Worm (Caenorhabditis elegans) whole organism, young adult: ENCODE results near the gene moc-1.

ENCODE experiments used
- B0261.1 ChIP-seq: sonication (generic microtip); optimal IDR thresholded peaks from 2 replicates; lab custom pipeline; 2016; ENCODE audit warnings: mild to moderate bottlenecking, missing genetic modification characterization, moderate library complexity, missing compliant biosample characterization
- C06A6.2 ChIP-seq: fragments of 200-800 bp; sonication (Bioruptor generic); conservative IDR thresholded peaks from 2 replicates; pipeline ENCODE4 v1.3.6; 2022; ENCODE audit warnings: missing genetic modification characterization, missing compliant biosample characterization
- F37B4.10 ChIP-seq: fragments of 200-800 bp; sonication (Bioruptor generic); IDR thresholded peaks from 2 replicates; pipeline ENCODE4 v1.3.6; 2022; ENCODE audit warnings: missing genetic modification characterization, missing compliant biosample characterization
- F49E8.2 ChIP-seq: sonication (generic microtip); optimal IDR thresholded peaks from 3 replicates; lab custom pipeline; 2017; ENCODE audit warnings: missing genetic modification characterization, mild to moderate bottlenecking, missing compliant biosample characterization, antibody characterized with exemption, moderate library complexity; ENCODE audit not compliant: insufficient read depth
- F55B11.4 ChIP-seq: sonication (generic microtip); optimal IDR thresholded peaks from 2 replicates; lab custom pipeline; 2016; ENCODE audit warnings: missing compliant biosample characterization, missing genetic modification characterization, borderline replicate concordance; ENCODE audit not compliant: insufficient read depth
- F57C9.4 ChIP-seq: sonication (generic microtip); optimal IDR thresholded peaks from 2 replicates; lab custom pipeline; 2017; ENCODE audit warnings: mild to moderate bottlenecking, missing genetic modification characterization, missing compliant biosample characterization
- K11D2.4 ChIP-seq: fragments of 200-800 bp; sonication (Bioruptor generic); IDR thresholded peaks from 2 replicates; pipeline ENCODE4 v1.3.6; 2022; ENCODE audit warnings: missing genetic modification reagents, missing genetic modification characterization, missing compliant biosample characterization
- T07F8.4 ChIP-seq: sonication (generic microtip); optimal IDR thresholded peaks from 2 replicates; lab custom pipeline; 2016; ENCODE audit warnings: mild to moderate bottlenecking, missing genetic modification characterization, moderate library complexity, missing compliant biosample characterization
- Y53G8AR.9 ChIP-seq: fragments of 200-800 bp; sonication (Bioruptor generic); conservative IDR thresholded peaks from 2 replicates; pipeline ENCODE4 v1.3.6; 2022; ENCODE audit warnings: missing genetic modification reagents, missing genetic modification characterization, missing compliant biosample characterization
- akir-1 ChIP-seq: fragments of 200-800 bp; sonication (Bioruptor generic); optimal IDR thresholded peaks from 2 replicates; lab custom pipeline; 2018; ENCODE audit warnings: mild to moderate bottlenecking, missing genetic modification characterization, moderate library complexity, missing compliant biosample characterization
- attf-3 ChIP-seq: fragments of 200-800 bp; sonication (Bioruptor generic); conservative IDR thresholded peaks from 2 replicates; pipeline ENCODE4 v1.3.6; 2022; ENCODE audit warnings: missing genetic modification reagents, missing genetic modification characterization, missing compliant biosample characterization
- attf-5 ChIP-seq: fragments of 200-800 bp; sonication (Bioruptor generic); optimal IDR thresholded peaks from 2 replicates; lab custom pipeline; 2018; ENCODE audit warnings: mild to moderate bottlenecking, missing genetic modification characterization, missing compliant biosample characterization
- attf-6 ChIP-seq: fragments of 200-800 bp; sonication (Bioruptor generic); IDR thresholded peaks from 2 replicates; pipeline ENCODE4 v1.3.6; 2022; ENCODE audit warnings: missing genetic modification reagents, missing genetic modification characterization, missing compliant biosample characterization
- bed-1 ChIP-seq: fragments of 200-800 bp; sonication (Bioruptor generic); IDR thresholded peaks from 2 replicates; pipeline ENCODE4 v1.3.6; 2022; ENCODE audit warnings: missing genetic modification reagents, missing genetic modification characterization, missing compliant biosample characterization
- ceh-79 ChIP-seq: sonication (generic microtip); optimal IDR thresholded peaks from 2 replicates; lab custom pipeline; 2017; ENCODE audit warnings: mild to moderate bottlenecking, missing genetic modification characterization, missing compliant biosample characterization
- chd-7 ChIP-seq: sonication (generic microtip); optimal IDR thresholded peaks from 2 replicates; lab custom pipeline; 2016; ENCODE audit warnings: mild to moderate bottlenecking, missing genetic modification characterization, moderate library complexity, missing compliant biosample characterization
- dox-1 ChIP-seq: fragments of 200-800 bp; sonication (Bioruptor generic); IDR thresholded peaks from 2 replicates; pipeline ENCODE4 v1.3.6; 2022; ENCODE audit warnings: missing genetic modification reagents, missing genetic modification characterization, missing compliant biosample characterization
- ekl-4 ChIP-seq: fragments of 200-800 bp; sonication (Bioruptor generic); IDR thresholded peaks from 2 replicates; pipeline ENCODE4 v1.3.6; 2022; ENCODE audit warnings: missing genetic modification reagents, missing genetic modification characterization, missing compliant biosample characterization
- gei-17 ChIP-seq: fragments of 200-800 bp; sonication (Bioruptor generic); optimal IDR thresholded peaks from 2 replicates; lab custom pipeline; 2018; ENCODE audit warnings: mild to moderate bottlenecking, missing genetic modification characterization, missing compliant biosample characterization
- him-1 ChIP-seq: sonication (generic microtip); optimal IDR thresholded peaks from 2 replicates; lab custom pipeline; 2016; ENCODE audit warnings: missing genotype, missing genetic modification reagents, missing genetic modification characterization, missing compliant biosample characterization
- hmg-1.2 ChIP-seq: fragments of 200-800 bp; sonication (Bioruptor generic); IDR thresholded peaks from 2 replicates; pipeline ENCODE4 v1.3.6; 2022; ENCODE audit warnings: missing genetic modification reagents, missing genetic modification characterization, missing compliant biosample characterization
- hmg-20 ChIP-seq: fragments of 200-800 bp; sonication (Bioruptor generic); IDR thresholded peaks from 2 replicates; pipeline ENCODE4 v1.3.6; 2022; ENCODE audit warnings: missing genetic modification reagents, missing genetic modification characterization, missing compliant biosample characterization
- hrde-1 ChIP-seq: sonication (generic microtip); optimal IDR thresholded peaks from 2 replicates; lab custom pipeline; 2016; ENCODE audit warnings: missing genetic modification characterization, mild to moderate bottlenecking, missing compliant biosample characterization, moderate library complexity, missing genotype, missing genetic modification reagents, borderline replicate concordance
- let-526 ChIP-seq: fragments of 200-800 bp; sonication (Bioruptor generic); IDR thresholded peaks from 2 replicates; pipeline ENCODE4 v1.3.6; 2022; ENCODE audit warnings: missing genetic modification reagents, missing genetic modification characterization, missing compliant biosample characterization
- lin-35 ChIP-seq, 3 experiments: fragments of 150-350 bp in 2 of 3; sonication (generic microtip) in 1 of 3; optimal IDR thresholded peaks; 2 replicates each; lab custom pipeline; 2014 to 2018; ENCODE audit warnings: missing biosample characterization in 3 of 3, missing genetic modification characterization in 3 of 3, missing genetic modification reagents in 3 of 3
- lin-54 ChIP-seq: fragments of 200-800 bp; sonication (Bioruptor generic); optimal IDR thresholded peaks from 2 replicates; lab custom pipeline; 2018; ENCODE audit warnings: mild to moderate bottlenecking, missing genetic modification characterization, missing compliant biosample characterization
- lir-1 ChIP-seq: fragments of 200-800 bp; sonication (Bioruptor generic); conservative IDR thresholded peaks from 2 replicates; pipeline ENCODE4 v1.3.6; 2022; ENCODE audit warnings: missing genetic modification reagents, missing genetic modification characterization, missing compliant biosample characterization
- lsl-1 ChIP-seq: fragments of 200-800 bp; sonication (Bioruptor generic); optimal IDR thresholded peaks from 2 replicates; lab custom pipeline; 2018; ENCODE audit warnings: mild to moderate bottlenecking, missing genetic modification characterization, moderate library complexity, missing compliant biosample characterization
- lsy-27 ChIP-seq: sonication (generic microtip); optimal IDR thresholded peaks from 2 replicates; lab custom pipeline; 2017; ENCODE audit warnings: missing genetic modification characterization, mild to moderate bottlenecking, missing compliant biosample characterization, antibody characterized with exemption, missing genotype, borderline replicate concordance; ENCODE audit not compliant: insufficient read depth
- madf-10 ChIP-seq: sonication (generic microtip); optimal IDR thresholded peaks from 2 replicates; lab custom pipeline; 2016; ENCODE audit warnings: mild to moderate bottlenecking, missing genetic modification characterization, missing compliant biosample characterization
- madf-3 ChIP-seq: fragments of 200-800 bp; sonication (Bioruptor generic); IDR thresholded peaks from 2 replicates; pipeline ENCODE4 v1.3.6; 2022; ENCODE audit warnings: missing genetic modification reagents, missing genetic modification characterization, missing compliant biosample characterization
- mes-4 ChIP-seq: sonication (generic microtip); optimal IDR thresholded peaks from 2 replicates; lab custom pipeline; 2016; ENCODE audit warnings: missing genotype, missing genetic modification characterization, missing compliant biosample characterization
- mxl-1 ChIP-seq: sonication (generic microtip); optimal IDR thresholded peaks from 2 replicates; lab custom pipeline; 2016; ENCODE audit warnings: missing genetic modification characterization, missing compliant biosample characterization
- nhr-179 ChIP-seq: sonication (generic microtip); optimal IDR thresholded peaks from 2 replicates; lab custom pipeline; 2016; ENCODE audit warnings: mild to moderate bottlenecking, missing genetic modification characterization, missing compliant biosample characterization
- pbrm-1 ChIP-seq: fragments of 200-800 bp; sonication (Bioruptor generic); IDR thresholded peaks from 2 replicates; pipeline ENCODE4 v1.3.6; 2022; ENCODE audit warnings: missing genetic modification reagents, missing genetic modification characterization, missing compliant biosample characterization
- rcor-1 ChIP-seq: fragments of 200-800 bp; sonication (Bioruptor generic); IDR thresholded peaks from 2 replicates; pipeline ENCODE4 v1.3.6; 2022; ENCODE audit warnings: missing genetic modification reagents, missing genetic modification characterization, missing compliant biosample characterization
- repo-1 ChIP-seq: sonication (generic microtip); optimal IDR thresholded peaks from 2 replicates; lab custom pipeline; 2017; ENCODE audit warnings: mild to moderate bottlenecking, missing genetic modification characterization, missing compliant biosample characterization
- snpc-1.3 ChIP-seq: sonication (generic microtip); optimal IDR thresholded peaks from 2 replicates; lab custom pipeline; 2017; ENCODE audit warnings: missing genetic modification characterization, mild to moderate bottlenecking, missing compliant biosample characterization, antibody characterized with exemption, moderate library complexity, missing genotype, missing genetic modification reagents; ENCODE audit not compliant: insufficient read depth
- snpc-4 ChIP-seq, 5 experiments: fragments of 150-350 bp in 1 of 5; sonication (generic microtip) in 4 of 5; optimal IDR thresholded peaks; 2 replicates each; lab custom pipeline; 2014 to 2018; ENCODE audit warnings: missing genetic modification characterization in 5 of 5, missing biosample characterization in 3 of 5, antibody characterized with exemption in 2 of 5, mild to moderate bottlenecking in 2 of 5, missing compliant biosample characterization in 2 of 5, missing genotype in 2 of 5, moderate library complexity in 2 of 5, missing genetic modification reagents in 1 of 5
- somi-1 ChIP-seq: fragments of 200-800 bp; sonication (Bioruptor generic); optimal IDR thresholded peaks from 2 replicates; lab custom pipeline; 2018; ENCODE audit warnings: mild to moderate bottlenecking, missing genetic modification characterization, missing compliant biosample characterization
- tbp1 ChIP-seq: fragments of 200-800 bp; sonication (Bioruptor generic); optimal IDR thresholded peaks from 2 replicates; lab custom pipeline; 2018; ENCODE audit warnings: mild to moderate bottlenecking, missing genetic modification characterization, missing compliant biosample characterization
- tlf-1 ChIP-seq: fragments of 200-800 bp; sonication (Bioruptor generic); optimal IDR thresholded peaks from 2 replicates; lab custom pipeline; 2018; ENCODE audit warnings: mild to moderate bottlenecking, missing genetic modification characterization, missing compliant biosample characterization
- unc-130 ChIP-seq: sonication (generic microtip); optimal IDR thresholded peaks from 2 replicates; lab custom pipeline; 2016; ENCODE audit warnings: missing genetic modification reagents, missing genetic modification characterization, missing compliant biosample characterization
- zfh-2 ChIP-seq: fragments of 200-800 bp; sonication (Bioruptor generic); conservative IDR thresholded peaks from 2 replicates; pipeline ENCODE4 v1.3.6; 2022; ENCODE audit warnings: missing genetic modification reagents, missing genetic modification characterization, missing compliant biosample characterization
- ztf-18 ChIP-seq: sonication (generic microtip); optimal IDR thresholded peaks from 2 replicates; lab custom pipeline; 2016; ENCODE audit warnings: missing genotype, mild to moderate bottlenecking, missing genetic modification characterization, missing compliant biosample characterization
- ztf-22 ChIP-seq: fragments of 200-800 bp; sonication (Bioruptor generic); optimal IDR thresholded peaks from 2 replicates; lab custom pipeline; 2018; ENCODE audit warnings: mild to moderate bottlenecking, missing genetic modification characterization, moderate library complexity, missing compliant biosample characterization
- ztf-28 ChIP-seq: fragments of 200-800 bp; sonication (Bioruptor generic); IDR thresholded peaks from 2 replicates; pipeline ENCODE4 v1.3.6; 2022; ENCODE audit warnings: missing genetic modification reagents, missing genetic modification characterization, missing compliant biosample characterization
- ztf-3 ChIP-seq: fragments of 200-800 bp; sonication (Bioruptor generic); optimal IDR thresholded peaks from 2 replicates; lab custom pipeline; 2018; ENCODE audit warnings: mild to moderate bottlenecking, missing genetic modification characterization, missing compliant biosample characterization

The moc-1 gene

ce11 chrX:10124338-10124737, 14.1 kb downstream of the moc-1 start (continued):
- TF ChIP-seq lir-1 (no peak), attf-6 (GFP tag; lab: Robert Waterston, UW) (no peak), attf-3 (GFP tag; lab: Robert Waterston, UW) (no peak), Y53G8AR.9 (no peak), hrde-1 (tag; lab: Kevin White, UChicago) (no peak), mxl-1 (tag; lab: Kevin White, UChicago) (peak; percentile 63), T07F8.4 (no peak), ekl-4 (no peak), let-526 (GFP tag; lab: Robert Waterston, UW) (no peak), dox-1 (GFP tag; lab: Robert Waterston, UW) (no peak), lsy-27 (no peak), K11D2.4 (GFP tag; lab: Robert Waterston, UW) (no peak), lin-54 (GFP tag; lab: Kevin White, UChicago) (no peak), bed-1 (GFP tag; lab: Robert Waterston, UW) (no peak), snpc-1.3 (tag; lab: Kevin White, UChicago) (no peak), madf-10 (peak; percentile 45), hmg-20 (GFP tag; lab: Robert Waterston, UW) (no peak), F37B4.10 (GFP tag; lab: Robert Waterston, UW) (no peak), tlf-1 (no peak), repo-1 (tag; lab: Kevin White, UChicago) (no peak), ceh-79 (tag; lab: Kevin White, UChicago) (no peak), nhr-179 (tag; lab: Kevin White, UChicago) (no peak), F57C9.4 (no peak), him-1 (tag; lab: Kevin White, UChicago) (peak; percentile 46), rcor-1 (GFP tag; lab: Robert Waterston, UW) (0 out of 2 replicates have a peak, but pooled peaks have one; percentile 33), F49E8.2 (no peak), hmg-1.2 (GFP tag; lab: Robert Waterston, UW) (peak; percentile 56), lin-35 (GFP tag; optimal IDR thresholded peaks at IDR 0.05; lab: Kevin White, UChicago) (no peak), ztf-18 (tag; lab: Kevin White, UChicago) (peak; percentile 42), zfh-2 (GFP tag; lab: Robert Waterston, UW) (no peak), gei-17 (GFP tag; lab: Kevin White, UChicago) (no peak), lsl-1 (GFP tag; lab: Kevin White, UChicago) (no peak), tbp1 (GFP tag; lab: Kevin White, UChicago) (peak; percentile 88), mes-4 (tag; lab: Kevin White, UChicago) (peak; percentile 12), chd-7 (tag; lab: Kevin White, UChicago) (no peak), akir-1 (no peak), snpc-4 (GFP tag; optimal IDR thresholded peaks at IDR 0.05; lab: Kevin White, UChicago) (peak; percentile 70), snpc-4 (tag; optimal IDR thresholded peaks at IDR 0.05; lab: Kevin White, UChicago) (peak in 1 of 4 experiments; percentile 60), F55B11.4 (no peak), B0261.1 (tag; lab: Kevin White, UChicago) (peak; percentile 85), ztf-28 (no peak), pbrm-1 (GFP tag; lab: Robert Waterston, UW) (no peak), C06A6.2 (no peak), ztf-3 (GFP tag; lab: Kevin White, UChicago) (no peak), somi-1 (GFP tag; lab: Kevin White, UChicago) (peak; percentile 29), madf-3 (GFP tag; lab: Robert Waterston, UW) (no peak), ztf-22 (GFP tag; lab: Kevin White, UChicago) (no peak), attf-5 (no peak), unc-130 (no peak)
